Worm (Caenorhabditis elegans) whole organism, L4 larva: ENCODE measurements around the gene F27C8.2.

Experiments used
- D1046.2 ChIP-seq: fragments of 200-800 bp; sonication (Bioruptor generic); IDR thresholded peaks from 2 replicates; pipeline ENCODE4 v1.3.6; 2022; ENCODE audit warnings: missing genetic modification characterization, missing compliant biosample characterization
- F37D6.2 ChIP-seq: sonication (generic microtip); optimal IDR thresholded peaks from 2 replicates; lab custom pipeline; 2016; ENCODE audit warnings: mild to moderate bottlenecking, missing genetic modification characterization, missing compliant biosample characterization
- F44E2.7 ChIP-seq: fragments of 200-800 bp; sonication (Bioruptor generic); IDR thresholded peaks from 2 replicates; pipeline ENCODE4 v2.1.2; 2022; ENCODE audit warnings: missing genetic modification characterization, missing compliant biosample characterization
- R02D3.7 ChIP-seq: fragments of 150-350 bp; sonication (generic microtip); optimal IDR thresholded peaks from 3 replicates; lab custom pipeline; 2014; ENCODE audit warnings: missing biosample characterization, missing genetic modification characterization
- T20F7.1 ChIP-seq: fragments of 200-800 bp; sonication (Bioruptor generic); optimal IDR thresholded peaks from 2 replicates; lab custom pipeline; 2018; ENCODE audit warnings: mild to moderate bottlenecking, missing genetic modification characterization, missing compliant biosample characterization
- Y105C5A.15 ChIP-seq: fragments of 200-800 bp; sonication (Bioruptor generic); IDR thresholded peaks from 2 replicates; pipeline ENCODE4 v1.3.6; 2022; ENCODE audit warnings: missing genetic modification characterization, missing compliant biosample characterization
- Y75B8A.6 ChIP-seq: fragments of 200-800 bp; sonication (Bioruptor generic); IDR thresholded peaks from 2 replicates; pipeline ENCODE4 v1.3.6; 2022; ENCODE audit warnings: missing genetic modification reagents, missing genetic modification characterization, missing compliant biosample characterization
- ZK337.2 ChIP-seq: fragments of 200-800 bp; sonication (Bioruptor generic); IDR thresholded peaks from 2 replicates; pipeline ENCODE4 v1.3.6; 2022; ENCODE audit warnings: missing genetic modification reagents, missing genetic modification characterization, missing compliant biosample characterization
- ZK546.5 ChIP-seq, 2 experiments: sonication (generic microtip); optimal IDR thresholded peaks; 2 replicates each; lab custom pipeline; 2017; ENCODE audit warnings: missing biosample characterization in 2 of 2, missing genetic modification characterization in 2 of 2
- aha-1 ChIP-seq: fragments of 150-350 bp; peaks from one replicate; lab custom pipeline; 2014; ENCODE audit warnings: missing biosample characterization, missing genetic modification characterization
- aly-2 ChIP-seq: sonication (generic microtip); optimal IDR thresholded peaks from 2 replicates; lab custom pipeline; 2018; ENCODE audit warnings: missing biosample characterization, missing genetic modification characterization
- arid-1 ChIP-seq: fragments of 200-800 bp; sonication (Bioruptor generic); conservative IDR thresholded peaks from 2 replicates; pipeline ENCODE4 v1.3.6; 2022; ENCODE audit warnings: missing genetic modification reagents, missing genetic modification characterization, missing compliant biosample characterization
- attf-4 ChIP-seq: sonication (generic microtip); optimal IDR thresholded peaks from 3 replicates; lab custom pipeline; 2017; ENCODE audit warnings: missing biosample characterization, missing genetic modification characterization
- ceh-20 ChIP-seq: fragments of 200-800 bp; sonication (Bioruptor generic); IDR thresholded peaks from 2 replicates; pipeline ENCODE4 v1.3.6; 2022; ENCODE audit warnings: missing genetic modification reagents, missing genetic modification characterization, missing compliant biosample characterization
- ceh-28 ChIP-seq: fragments of 150-350 bp; optimal IDR thresholded peaks from 2 replicates; lab custom pipeline; 2014; ENCODE audit warnings: missing biosample characterization, missing genetic modification reagents, missing genetic modification characterization
- ceh-32 ChIP-seq: sonication (generic microtip); optimal IDR thresholded peaks from 2 replicates; lab custom pipeline; 2016; ENCODE audit warnings: mild to moderate bottlenecking, missing genetic modification characterization, missing compliant biosample characterization; ENCODE audit not compliant: poor library complexity
- ceh-44 ChIP-seq: fragments of 200-800 bp; sonication (Bioruptor generic); IDR thresholded peaks from 2 replicates; pipeline ENCODE4 v1.3.6; 2022; ENCODE audit warnings: missing genetic modification reagents, missing genetic modification characterization, missing compliant biosample characterization
- ceh-62 ChIP-seq: sonication (generic microtip); optimal IDR thresholded peaks from 2 replicates; lab custom pipeline; 2017; ENCODE audit warnings: missing biosample characterization, missing genetic modification characterization
- cey-2 ChIP-seq: sonication (generic microtip); optimal IDR thresholded peaks from 3 replicates; lab custom pipeline; 2017; ENCODE audit warnings: missing genetic modification characterization, mild to moderate bottlenecking, missing compliant biosample characterization, antibody characterized with exemption, borderline replicate concordance; ENCODE audit not compliant: insufficient read depth
- ctbp-1 ChIP-seq: fragments of 200-800 bp; sonication (Bioruptor generic); IDR thresholded peaks from 2 replicates; pipeline ENCODE4 v1.3.6; 2022; ENCODE audit warnings: missing genetic modification reagents, missing genetic modification characterization, missing compliant biosample characterization
- daf-12 ChIP-seq: fragments of 150-350 bp; optimal IDR thresholded peaks from 2 replicates; lab custom pipeline; 2014; ENCODE audit warnings: missing biosample characterization, missing genetic modification reagents, missing genetic modification characterization
- daf-19 ChIP-seq: fragments of 200-800 bp; sonication (Bioruptor generic); conservative IDR thresholded peaks from 2 replicates; pipeline ENCODE4 v1.3.6; 2022; ENCODE audit warnings: missing genetic modification characterization, missing compliant biosample characterization
- dmd-8 ChIP-seq: fragments of 200-800 bp; sonication (Bioruptor generic); IDR thresholded peaks from 2 replicates; pipeline ENCODE4 v1.3.6; 2022; ENCODE audit warnings: missing genetic modification characterization, missing compliant biosample characterization
- dpl-1 ChIP-seq: fragments of 150-350 bp; optimal IDR thresholded peaks from 2 replicates; lab custom pipeline; 2014; ENCODE audit warnings: missing biosample characterization, missing genetic modification reagents, missing genetic modification characterization
- duxl-1 ChIP-seq: sonication (generic microtip); optimal IDR thresholded peaks from 2 replicates; lab custom pipeline; 2016; ENCODE audit warnings: mild to moderate bottlenecking, missing genetic modification characterization, moderate library complexity, missing compliant biosample characterization; ENCODE audit not compliant: poor library complexity
- egl-27 ChIP-seq: sonication (generic microtip); optimal IDR thresholded peaks from 3 replicates; lab custom pipeline; 2017; ENCODE audit warnings: missing biosample characterization, missing genetic modification reagents, missing genetic modification characterization
- hmg-1.1 ChIP-seq: fragments of 200-800 bp; sonication (Bioruptor generic); IDR thresholded peaks from 2 replicates; pipeline ENCODE4 v1.3.6; 2022; ENCODE audit warnings: missing genetic modification reagents, missing genetic modification characterization, missing compliant biosample characterization
- jun-1 ChIP-seq: fragments of 150-350 bp; optimal IDR thresholded peaks from 2 replicates; lab custom pipeline; 2014; ENCODE audit warnings: missing biosample characterization, missing genetic modification reagents, missing genetic modification characterization
- lin-13 ChIP-seq: fragments of 150-350 bp; optimal IDR thresholded peaks from 2 replicates; lab custom pipeline; 2014; ENCODE audit warnings: missing biosample characterization, missing genetic modification reagents, missing genetic modification characterization
- lin-29 ChIP-seq: fragments of 200-800 bp; sonication (Bioruptor generic); IDR thresholded peaks from 2 replicates; pipeline ENCODE4 v1.3.6; 2022; ENCODE audit warnings: missing genetic modification reagents, missing genetic modification characterization, missing compliant biosample characterization
- lsy-2 ChIP-seq, 2 experiments: fragments of 150-350 bp in 1 of 2; sonication (generic microtip) in 1 of 2; optimal IDR thresholded peaks; 2 replicates each; lab custom pipeline; 2014 to 2017; ENCODE audit warnings: missing biosample characterization in 2 of 2, missing genetic modification characterization in 2 of 2
- madf-5 ChIP-seq, 2 experiments: fragments of 200-800 bp; sonication (Bioruptor generic); IDR thresholded peaks; 2 replicates each; pipeline ENCODE4 v1.3.6; 2022; ENCODE audit warnings: missing compliant biosample characterization in 2 of 2, missing genetic modification characterization in 2 of 2
- madf-9 ChIP-seq: fragments of 200-800 bp; sonication (Bioruptor generic); conservative IDR thresholded peaks from 2 replicates; pipeline ENCODE4 v1.3.6; 2022; ENCODE audit warnings: missing genetic modification reagents, missing genetic modification characterization, missing compliant biosample characterization
- mdt-29 ChIP-seq: fragments of 200-800 bp; sonication (Bioruptor generic); IDR thresholded peaks from 2 replicates; pipeline ENCODE4 v1.3.6; 2022; ENCODE audit warnings: missing genetic modification reagents, missing genetic modification characterization, missing compliant biosample characterization
- mep-1 ChIP-seq: fragments of 150-350 bp; sonication (generic microtip); optimal IDR thresholded peaks from 3 replicates; lab custom pipeline; 2014; ENCODE audit warnings: missing biosample characterization, missing genetic modification characterization
- mxl-3 ChIP-seq: fragments of 200-800 bp; sonication (Bioruptor generic); optimal IDR thresholded peaks from 2 replicates; lab custom pipeline; 2018; ENCODE audit warnings: mild to moderate bottlenecking, missing genetic modification characterization, missing compliant biosample characterization
- nhr-102 ChIP-seq: sonication (generic microtip); optimal IDR thresholded peaks from 2 replicates; lab custom pipeline; 2016; ENCODE audit warnings: mild to moderate bottlenecking, missing genetic modification characterization, moderate library complexity, missing compliant biosample characterization
- nhr-111 ChIP-seq: fragments of 200-800 bp; sonication (Bioruptor generic); optimal IDR thresholded peaks from 2 replicates; lab custom pipeline; 2018; ENCODE audit warnings: mild to moderate bottlenecking, missing genetic modification characterization, missing compliant biosample characterization
- nhr-237 ChIP-seq: sonication (generic microtip); optimal IDR thresholded peaks from 2 replicates; lab custom pipeline; 2017; ENCODE audit warnings: missing biosample characterization, missing genetic modification characterization
- nhr-28 ChIP-seq: fragments of 150-350 bp; optimal IDR thresholded peaks from 2 replicates; lab custom pipeline; 2014; ENCODE audit warnings: missing biosample characterization, missing genetic modification characterization
- nhr-42 ChIP-seq: fragments of 200-800 bp; sonication (Bioruptor generic); IDR thresholded peaks from 2 replicates; pipeline ENCODE4 v1.3.6; 2022; ENCODE audit warnings: missing genetic modification characterization, missing compliant biosample characterization
- nhr-6 ChIP-seq: fragments of 150-350 bp; optimal IDR thresholded peaks from 2 replicates; lab custom pipeline; 2014; ENCODE audit warnings: missing biosample characterization, missing genetic modification characterization
- pha-4 ChIP-seq, 2 experiments: fragments of 150-350 bp in 1 of 2; fragments of 200-800 bp in 1 of 2; sonication (Bioruptor generic) in 1 of 2; IDR thresholded peaks in 1 of 2; optimal IDR thresholded peaks in 1 of 2; 2 replicates each; pipeline versions ENCODE4 v1.3.6 to Lab custom; 2014 to 2022; ENCODE audit warnings: missing genetic modification characterization in 2 of 2, missing genetic modification reagents in 2 of 2, missing biosample characterization in 1 of 2, missing compliant biosample characterization in 1 of 2
- php-3 ChIP-seq: fragments of 200-800 bp; sonication (Bioruptor generic); IDR thresholded peaks from 2 replicates; pipeline ENCODE4 v1.3.6; 2022; ENCODE audit warnings: missing genetic modification reagents, missing genetic modification characterization, missing compliant biosample characterization
- snpc-4 ChIP-seq: fragments of 150-350 bp; optimal IDR thresholded peaks from 2 replicates; lab custom pipeline; 2014; ENCODE audit warnings: missing biosample characterization, missing genetic modification characterization
- spr-1 ChIP-seq: sonication (generic microtip); optimal IDR thresholded peaks from 2 replicates; lab custom pipeline; 2016; ENCODE audit warnings: mild to moderate bottlenecking, missing genetic modification characterization, missing compliant biosample characterization
- spr-3 ChIP-seq: fragments of 200-800 bp; sonication (Bioruptor generic); optimal IDR thresholded peaks from 2 replicates; lab custom pipeline; 2018; ENCODE audit warnings: mild to moderate bottlenecking, missing genetic modification characterization, missing compliant biosample characterization
- tag-97 ChIP-seq: fragments of 200-800 bp; sonication (Bioruptor generic); IDR thresholded peaks from 2 replicates; pipeline ENCODE4 v1.3.6; 2022; ENCODE audit warnings: missing genetic modification characterization, missing compliant biosample characterization
- tra-1 ChIP-seq: fragments of 200-800 bp; sonication (Bioruptor generic); IDR thresholded peaks from 2 replicates; pipeline ENCODE4 v1.3.6; 2022; ENCODE audit warnings: missing genetic modification reagents, missing genetic modification characterization, missing compliant biosample characterization
- unc-62 ChIP-seq, 3 experiments: fragments of 150-350 bp in 1 of 3; sonication (generic microtip); optimal IDR thresholded peaks in 2 of 3; peaks in 1 of 3; 1 replicate in 1 of 3; 2 replicates in 2 of 3; lab custom pipeline; 2014 to 2017; ENCODE audit warnings: missing biosample characterization in 3 of 3, missing genetic modification characterization in 3 of 3, missing genetic modification reagents in 3 of 3, missing genotype in 1 of 3
- zfp-2 ChIP-seq: sonication (generic microtip); optimal IDR thresholded peaks from 2 replicates; lab custom pipeline; 2016; ENCODE audit warnings: mild to moderate bottlenecking, missing genetic modification characterization, missing compliant biosample characterization
- zip-2 ChIP-seq: fragments of 150-350 bp; optimal IDR thresholded peaks from 2 replicates; lab custom pipeline; 2014; ENCODE audit warnings: missing biosample characterization, missing genetic modification characterization

The F27C8.2 gene

ce11 chrIV:9625829-9626228, 29.7 kb downstream of the F27C8.2 start:
- TF ChIP-seq hmg-1.1 (GFP tag; lab: Robert Waterston, UW) (0 out of 2 replicates have a peak, but pooled peaks have one; percentile 22), zip-2 (no peak), lin-13 (GFP tag; lab: Kevin White, UChicago) (no peak), lsy-2 (tag; optimal IDR thresholded peaks at IDR 0.05; lab: Kevin White, UChicago) (no peak), madf-9 (GFP tag; lab: Robert Waterston, UW) (no peak), ZK546.5 (tag; optimal IDR thresholded peaks at IDR 0.05; lab: Kevin White, UChicago) (no peak), attf-4 (tag; lab: Kevin White, UChicago) (no peak), ceh-44 (GFP tag; lab: Robert Waterston, UW) (no peak), R02D3.7 (tag; lab: Kevin White, UChicago) (no peak), aly-2 (tag; lab: Kevin White, UChicago) (no peak), arid-1 (GFP tag; lab: Robert Waterston, UW) (0 out of 2 replicates have a peak, but pooled peaks have one; percentile 13), tag-97 (no peak), nhr-28 (tag; lab: Kevin White, UChicago) (peak; percentile 52), daf-19 (GFP tag; lab: Robert Waterston, UW) (no peak), spr-3 (GFP tag; lab: Kevin White, UChicago) (no peak), mdt-29 (no peak), madf-5 (GFP tag; IDR thresholded peaks at IDR 0.05; lab: Robert Waterston, UW) (no peak), Y105C5A.15 (GFP tag; lab: Robert Waterston, UW) (no peak), F44E2.7 (GFP tag; lab: Robert Waterston, UW) (no peak), dpl-1 (no peak), D1046.2 (GFP tag; lab: Robert Waterston, UW) (no peak), unc-62 (GFP tag; optimal IDR thresholded peaks at IDR 0.05 in 1 of 2; lab: Kevin White, UChicago) (no peak), unc-62 (tag; optimal IDR thresholded peaks at IDR 0.05; lab: Kevin White, UChicago) (no peak), tra-1 (GFP tag; lab: Robert Waterston, UW) (no peak), ctbp-1 (GFP tag; lab: Robert Waterston, UW) (no peak), php-3 (GFP tag; lab: Robert Waterston, UW) (no peak), egl-27 (no peak), T20F7.1 (GFP tag; lab: Kevin White, UChicago) (no peak), Y75B8A.6 (GFP tag; lab: Robert Waterston, UW) (no peak), nhr-6 (tag; lab: Kevin White, UChicago) (no peak), ceh-62 (tag; lab: Kevin White, UChicago) (no peak), ceh-32 (tag; lab: Kevin White, UChicago) (no peak), snpc-4 (tag; lab: Kevin White, UChicago) (no peak), ceh-28 (tag; lab: Kevin White, UChicago) (no peak), zfp-2 (tag; lab: Kevin White, UChicago) (no peak), daf-12 (tag; lab: Kevin White, UChicago) (no peak), nhr-111 (GFP tag; lab: Kevin White, UChicago) (no peak), F37D6.2 (tag; lab: Kevin White, UChicago) (no peak), duxl-1 (tag; lab: Kevin White, UChicago) (no peak), dmd-8 (no peak), ZK337.2 (GFP tag; lab: Robert Waterston, UW) (no peak), lin-29 (no peak), pha-4 (GFP tag; IDR thresholded peaks at IDR 0.05; lab: Robert Waterston, UW) (no peak), pha-4 (tag; optimal IDR thresholded peaks at IDR 0.05; lab: Kevin White, UChicago) (no peak), aha-1 (tag; lab: Kevin White, UChicago) (no peak), mep-1 (tag; lab: Kevin White, UChicago) (peak; percentile 20), nhr-42 (no peak), nhr-102 (tag; lab: Kevin White, UChicago) (no peak), nhr-237 (tag; lab: Kevin White, UChicago) (no peak), mxl-3 (no peak), cey-2 (tag; lab: Kevin White, UChicago) (no peak), spr-1 (tag; lab: Kevin White, UChicago) (no peak), jun-1 (tag; lab: Kevin White, UChicago) (no peak), ceh-20 (GFP tag; lab: Robert Waterston, UW) (no peak)
